Fruit fly (Drosophila melanogaster): Measurements from ENCODE around the gene Pect.

The Pect gene

dm6 chr2L:13219281-13220092 is 15.9 kb downstream of the Pect start, which contains the start of the genes CG9426 and mRF1 (continued):
- TF ChIP-seq CG12155 (GFP tag; optimal IDR thresholded peaks at IDR 0.05): peak; percentile 17
- peak; percentile 97 for TF ChIP-seq HLH4C (GFP tag; IDR thresholded peaks at IDR 0.05; ENCODE audit: partially characterized antibody)
- peak; percentile 65; the same call in 1 of the 3 replicates for TF ChIP-seq CG34422 (GFP tag; IDR thresholded peaks at IDR 0.05)
- TF ChIP-seq CG7963 (GFP tag; IDR thresholded peaks at IDR 0.05; ENCODE audit: partially characterized antibody): peak; percentile 96
- no peak for TF ChIP-seq Bdp1 (GFP tag; optimal IDR thresholded peaks at IDR 0.05)
- TF ChIP-seq CG17361 (GFP tag; IDR thresholded peaks at IDR 0.05): peak; percentile 41; the same call in 1 of the 3 replicates
- no peak for TF ChIP-seq CG1529 (GFP tag; optimal IDR thresholded peaks at IDR 0.05)
- no peak for TF ChIP-seq dimm (GFP tag; IDR thresholded peaks at IDR 0.05)
- TF ChIP-seq Hr39 (optimal IDR thresholded peaks at IDR 0.05): no peak
- TF ChIP-seq CG3281 (GFP tag; optimal IDR thresholded peaks at IDR 0.05): peak; percentile 13
- TF ChIP-seq Lhr (GFP tag; optimal IDR thresholded peaks at IDR 0.05): no peak
- TF ChIP-seq BEAF-32 (GFP tag; optimal IDR thresholded peaks at IDR 0.05): peak; percentile 95
- no peak for TF ChIP-seq maf-S (GFP tag; optimal IDR thresholded peaks at IDR 0.05)
- TF ChIP-seq CG8924 (tag; optimal IDR thresholded peaks at IDR 0.05): peak; percentile 62
- TF ChIP-seq Fer3 (tag; optimal IDR thresholded peaks at IDR 0.05): no peak
- TF ChIP-seq ato (GFP tag; IDR thresholded peaks at IDR 0.05; ENCODE audit: partially characterized antibody): peak; percentile 93
- TF ChIP-seq CG17359 (tag; optimal IDR thresholded peaks at IDR 0.05): peak; percentile 20
- peak; percentile 39 for TF ChIP-seq Fer1 (GFP tag; optimal IDR thresholded peaks at IDR 0.05)
- TF ChIP-seq CG2202 (tag; optimal IDR thresholded peaks at IDR 0.05): no peak
- peak; percentile 31 for TF ChIP-seq CHES-1-like (GFP tag; optimal IDR thresholded peaks at IDR 0.05)
- TF ChIP-seq abd-A (tag; optimal IDR thresholded peaks at IDR 0.05): no peak
- TF ChIP-seq mld (GFP tag; IDR thresholded peaks at IDR 0.05; ENCODE audit: partially characterized antibody): peak; percentile 95
- peak; percentile 100 for TF ChIP-seq CG16813 (GFP tag; IDR thresholded peaks at IDR 0.05; ENCODE audit: partially characterized antibody)
- no peak for TF ChIP-seq CG14050 (GFP tag; IDR thresholded peaks at IDR 0.05)
- peak; percentile 17 for TF ChIP-seq CG9797 (GFP tag; optimal IDR thresholded peaks at IDR 0.05)
- TF ChIP-seq sqz (GFP tag; optimal IDR thresholded peaks at IDR 0.05): no peak
- peak; percentile 77 for TF ChIP-seq trem (tag; optimal IDR thresholded peaks at IDR 0.05)
- TF ChIP-seq fd3F (GFP tag; optimal IDR thresholded peaks at IDR 0.05): no peak
- TF ChIP-seq Elba2 (GFP tag; optimal IDR thresholded peaks at IDR 0.05): peak; percentile 86
- peak; percentile 13 for TF ChIP-seq CG33213 (GFP tag; optimal IDR thresholded peaks at IDR 0.05)
- peak; percentile 23 for TF ChIP-seq mam (GFP tag; optimal IDR thresholded peaks at IDR 0.05)
- TF ChIP-seq lilli (GFP tag; optimal IDR thresholded peaks at IDR 0.05): peak; percentile 62
- TF ChIP-seq CG9932 (GFP tag; IDR thresholded peaks at IDR 0.05): peak; percentile 66; the same call in 1 of the 2 replicates
- TF ChIP-seq Sin3A (optimal IDR thresholded peaks at IDR 0.05): peak; percentile 59
- no peak for TF ChIP-seq nerfin-1 (tag; optimal IDR thresholded peaks at IDR 0.05)
- peak; percentile 98 for TF ChIP-seq chinmo (GFP tag; IDR thresholded peaks at IDR 0.05; ENCODE audit: partially characterized antibody)
- TF ChIP-seq C15 (GFP tag; IDR thresholded peaks at IDR 0.05): no peak
- TF ChIP-seq kni (GFP tag; optimal IDR thresholded peaks at IDR 0.05): peak; percentile 62
- TF ChIP-seq CG6813 (GFP tag; optimal IDR thresholded peaks at IDR 0.05): no peak
- peak; percentile 93 for TF ChIP-seq YL-1 (GFP tag; optimal IDR thresholded peaks at IDR 0.05)
- TF ChIP-seq Eip74EF (GFP tag; optimal IDR thresholded peaks at IDR 0.05): no peak
- TF ChIP-seq caup (GFP tag; optimal IDR thresholded peaks at IDR 0.05; ENCODE audit: severe bottlenecking): peak; percentile 5
- TF ChIP-seq amos (GFP tag; IDR thresholded peaks at IDR 0.05; ENCODE audit: partially characterized antibody): peak; percentile 97
- TF ChIP-seq D19A (tag; optimal IDR thresholded peaks at IDR 0.05): no peak
- TF ChIP-seq zfh2 (GFP tag; optimal IDR thresholded peaks at IDR 0.05): peak; percentile 20
- no peak for TF ChIP-seq slou (GFP tag; optimal IDR thresholded peaks at IDR 0.05)
- no peak for TF ChIP-seq prd (optimal IDR thresholded peaks at IDR 0.05)
- TF ChIP-seq prd (GFP tag; IDR thresholded peaks at IDR 0.05): no peak

Data from whole organism, embryonic.